Worm (Caenorhabditis elegans) whole organism, L2 larva: Measurements from ENCODE around the gene C16C8.16.

Source experiments
- lin-11 ChIP-seq: fragments of 150-350 bp; sonication (generic microtip); optimal IDR thresholded peaks from 2 replicates; lab custom pipeline; 2014; ENCODE audit warnings: missing biosample characterization, missing genetic modification characterization, inconsistent platforms, mixed read lengths
- nhr-12 ChIP-seq: fragments of 150-350 bp; optimal IDR thresholded peaks from 2 replicates; lab custom pipeline; 2014; ENCODE audit warnings: missing biosample characterization, missing genetic modification characterization
- nhr-23 ChIP-seq: fragments of 150-350 bp; optimal IDR thresholded peaks from 2 replicates; lab custom pipeline; 2014; ENCODE audit warnings: missing biosample characterization, missing genetic modification reagents, missing genetic modification characterization
- skn-1 ChIP-seq: sonication (generic microtip); optimal IDR thresholded peaks from 2 replicates; lab custom pipeline; 2017; ENCODE audit warnings: missing biosample characterization, missing genetic modification characterization

ce11 chrII:3463097-3463496 lies 17.5 kb downstream of the C16C8.16 start, which contains the start of gene C16C8.9:
- TF ChIP-seq skn-1 (tag; lab: Kevin White, UChicago), result no peak
- TF ChIP-seq nhr-23 (tag; lab: Kevin White, UChicago), result no peak
- TF ChIP-seq nhr-12, result no peak
- no peak for TF ChIP-seq lin-11 (tag; lab: Kevin White, UChicago)
